Worm (Caenorhabditis elegans): Measurements from ENCODE around the gene F41H8.2.

- TF ChIP-seq ztf-11 (tag; optimal IDR thresholded peaks at IDR 0.05) (no peak), ces-1 (GFP tag; optimal IDR thresholded peaks at IDR 0.05) (no peak), snpc-4 (tag; optimal IDR thresholded peaks at IDR 0.05) (no peak), sptf-1 (tag; optimal IDR thresholded peaks at IDR 0.05) (no peak), nhr-28 (tag; optimal IDR thresholded peaks at IDR 0.05) (no peak), mep-1 (tag; optimal IDR thresholded peaks at IDR 0.05) (no peak)
Observed at ce11 chrV:778339-778738, 47.9 kb upstream of the F41H8.2 start, which contains the start of gene srbc-59.

All from whole organism, mixed stage, embryonic.